Fruit fly (Drosophila melanogaster) whole organism, embryonic: ENCODE measurements around the gene CG34238.

Source experiments
- BEAF-32 ChIP-seq: fragments of 200-800 bp; sonication (Bioruptor generic); optimal IDR thresholded peaks from 3 replicates; lab custom pipeline; 2017; ENCODE audit warnings: missing biosample characterization, missing genetic modification characterization, mild to moderate bottlenecking, moderate library complexity, missing genetic modification reagents
- Blimp-1 ChIP-seq: fragments of 200-800 bp; sonication (Bioruptor generic); optimal IDR thresholded peaks from 3 replicates; lab custom pipeline; 2018; ENCODE audit warnings: missing biosample characterization, missing genetic modification characterization, mild to moderate bottlenecking, moderate library complexity, missing genetic modification reagents
- CG12104 ChIP-seq: fragments of 200-800 bp; sonication (Bioruptor generic); optimal IDR thresholded peaks from 3 replicates; lab custom pipeline; 2016; ENCODE audit warnings: missing biosample characterization, missing genetic modification characterization
- CG15011 ChIP-seq: fragments of 200-800 bp; sonication (Bioruptor generic); optimal IDR thresholded peaks from 3 replicates; lab custom pipeline; 2018; ENCODE audit warnings: missing biosample characterization, mild to moderate bottlenecking, missing genetic modification characterization
- CG16863 ChIP-seq: fragments of 200-800 bp; sonication (Bioruptor generic); optimal IDR thresholded peaks from 3 replicates; lab custom pipeline; 2016; ENCODE audit warnings: missing biosample characterization, missing genetic modification characterization
- CG17385 ChIP-seq: fragments of 200-800 bp; sonication (Bioruptor generic); optimal IDR thresholded peaks from 3 replicates; lab custom pipeline; 2018; ENCODE audit warnings: missing biosample characterization, mild to moderate bottlenecking, missing genetic modification characterization
- CG1832 ChIP-seq: fragments of 200-800 bp; sonication (Bioruptor generic); optimal IDR thresholded peaks from 2 replicates; lab custom pipeline; 2017; ENCODE audit warnings: missing biosample characterization, mild to moderate bottlenecking, missing genetic modification characterization, inconsistent platforms
- CG2129 ChIP-seq: fragments of 200-800 bp; sonication (Bioruptor generic); IDR thresholded peaks from 2 replicates; pipeline ENCODE4 v1.3.6; 2022; ENCODE audit warnings: missing biosample characterization, missing genetic modification characterization; ENCODE audit not compliant: partially characterized antibody
- CG2199 ChIP-seq: fragments of 200-800 bp; sonication (Bioruptor generic); IDR thresholded peaks from 3 replicates; pipeline ENCODE4 v1.3.6; 2022; ENCODE audit warnings: missing biosample characterization, missing genetic modification characterization
- CG34224 ChIP-seq: fragments of 200-800 bp; sonication (Bioruptor generic); IDR thresholded peaks from 3 replicates; pipeline ENCODE4 v1.3.6; 2022; ENCODE audit warnings: missing biosample characterization, missing genetic modification characterization; ENCODE audit not compliant: partially characterized antibody
- CG3726 ChIP-seq: fragments of 200-800 bp; sonication (Bioruptor generic); IDR thresholded peaks from 3 replicates; pipeline ENCODE4, ENCODE4 v1.3.6; 2022; ENCODE audit warnings: missing biosample characterization, missing genetic modification characterization
- CG3838 ChIP-seq: fragments of 200-800 bp; sonication (Bioruptor generic); optimal IDR thresholded peaks from 3 replicates; lab custom pipeline; 2016; ENCODE audit warnings: missing biosample characterization, missing genetic modification characterization
- CG4730 ChIP-seq: fragments of 200-800 bp; sonication (Bioruptor generic); IDR thresholded peaks from 2 replicates; pipeline ENCODE4 v1.3.6; 2022; ENCODE audit warnings: missing biosample characterization, missing genetic modification characterization
- Drgx ChIP-seq: fragments of 200-800 bp; sonication (Bioruptor generic); IDR thresholded peaks from 2 replicates; pipeline ENCODE4 v1.3.6; 2022; ENCODE audit warnings: missing biosample characterization, missing genetic modification characterization
- E2f2 ChIP-seq: fragments of 200-800 bp; sonication (Bioruptor generic); IDR thresholded peaks from 2 replicates; pipeline ENCODE4 v1.3.6; 2022; ENCODE audit warnings: missing biosample characterization, missing genetic modification characterization
- Fer3 ChIP-seq: fragments of 200-800 bp; sonication (Bioruptor generic); optimal IDR thresholded peaks from 2 replicates; lab custom pipeline; 2018; ENCODE audit warnings: missing biosample characterization, mild to moderate bottlenecking, missing genetic modification characterization, moderate library complexity
- H2.0 ChIP-seq: fragments of 200-800 bp; sonication (Bioruptor generic); IDR thresholded peaks from 2 replicates; pipeline ENCODE4 v1.3.6; 2022; ENCODE audit warnings: missing biosample characterization, missing genetic modification characterization
- HLH3B ChIP-seq: fragments of 200-800 bp; sonication (Bioruptor generic); IDR thresholded peaks from 2 replicates; pipeline ENCODE4 v1.3.6; 2022; ENCODE audit warnings: missing biosample characterization, missing genetic modification characterization
- HmgD ChIP-seq: fragments of 200-800 bp; sonication (Bioruptor generic); optimal IDR thresholded peaks from 3 replicates; lab custom pipeline; 2016; ENCODE audit warnings: missing biosample characterization, missing genetic modification characterization
- Max ChIP-seq: fragments of 200-800 bp; sonication (Bioruptor generic); optimal IDR thresholded peaks from 2 replicates; lab custom pipeline; 2016; ENCODE audit warnings: missing biosample characterization, mild to moderate bottlenecking, missing genetic modification characterization
- Med ChIP-seq: fragments of 200-800 bp; sonication (Bioruptor generic); peaks from one replicate; lab custom pipeline; 2016; ENCODE audit warnings: missing biosample characterization, missing genetic modification characterization, mild to moderate bottlenecking, inconsistent platforms, moderate library complexity
- Oli ChIP-seq: fragments of 200-800 bp; sonication (Bioruptor generic); optimal IDR thresholded peaks from 2 replicates; lab custom pipeline; 2018; ENCODE audit warnings: missing biosample characterization, mild to moderate bottlenecking, missing genetic modification characterization, moderate library complexity
- Spps ChIP-seq: fragments of 200-800 bp; sonication (Bioruptor generic); optimal IDR thresholded peaks from 2 replicates; lab custom pipeline; 2018; ENCODE audit warnings: missing biosample characterization, mild to moderate bottlenecking, missing genetic modification characterization
- Trl ChIP-seq, 3 experiments: fragments of >200 bp in 2 of 3; fragments of 200-800 bp in 1 of 3; sonication (Bioruptor generic) in 1 of 3; optimal IDR thresholded peaks; 2 replicates in 1 of 3; 3 replicates in 2 of 3; lab custom pipeline; 2016 to 2017; ENCODE audit warnings: missing biosample characterization in 1 of 3, missing genetic modification characterization in 1 of 3
- cg ChIP-seq: fragments of 200-800 bp; sonication (Bioruptor generic); optimal IDR thresholded peaks from 3 replicates; lab custom pipeline; 2019; ENCODE audit warnings: missing biosample characterization, mild to moderate bottlenecking, missing genetic modification characterization, moderate library complexity
- chinmo ChIP-seq: fragments of 200-800 bp; sonication (Bioruptor generic); IDR thresholded peaks from 4 replicates; pipeline ENCODE4 v1.3.6; 2022; ENCODE audit warnings: missing biosample characterization, missing genetic modification characterization; ENCODE audit not compliant: partially characterized antibody
- da ChIP-seq: fragments of 200-800 bp; sonication (Bioruptor generic); optimal IDR thresholded peaks from 2 replicates; lab custom pipeline; 2016; ENCODE audit warnings: missing biosample characterization, missing genetic modification characterization
- ftz-f1 ChIP-seq: fragments of 200-800 bp; sonication (Bioruptor generic); optimal IDR thresholded peaks from 2 replicates; lab custom pipeline; 2016; ENCODE audit warnings: missing biosample characterization, missing genetic modification characterization
- grn ChIP-seq: fragments of 200-800 bp; sonication (Bioruptor generic); optimal IDR thresholded peaks from 3 replicates; lab custom pipeline; 2017; ENCODE audit warnings: missing biosample characterization, missing genetic modification characterization
- lbe ChIP-seq: fragments of 200-800 bp; sonication (Bioruptor generic); optimal IDR thresholded peaks from 2 replicates; lab custom pipeline; 2016; ENCODE audit warnings: missing biosample characterization, mild to moderate bottlenecking, missing genetic modification characterization
- lov ChIP-seq, 2 experiments: fragments of 200-800 bp in 1 of 2; fragments of >200 bp in 1 of 2; sonication (Bioruptor generic) in 1 of 2; IDR thresholded peaks in 1 of 2; optimal IDR thresholded peaks in 1 of 2; 2 replicates in 1 of 2; 3 replicates in 1 of 2; pipeline versions ENCODE4 v1.3.6 to Lab custom; 2017 to 2022; ENCODE audit warnings: missing biosample characterization in 1 of 2, missing genetic modification characterization in 1 of 2
- nom ChIP-seq: fragments of 200-800 bp; sonication (Bioruptor generic); optimal IDR thresholded peaks from 2 replicates; lab custom pipeline; 2017; ENCODE audit warnings: missing biosample characterization, missing genetic modification characterization, mild to moderate bottlenecking, moderate library complexity, missing genetic modification reagents
- oc ChIP-seq: fragments of 200-800 bp; sonication (Bioruptor generic); optimal IDR thresholded peaks from 2 replicates; lab custom pipeline; 2018; ENCODE audit warnings: missing biosample characterization, mild to moderate bottlenecking, missing genetic modification characterization, moderate library complexity
- prd ChIP-seq, 3 experiments: fragments of >200 bp in 2 of 3; fragments of 200-800 bp in 1 of 3; sonication (Bioruptor generic) in 1 of 3; optimal IDR thresholded peaks in 2 of 3; IDR thresholded peaks in 1 of 3; 2 replicates in 2 of 3; 3 replicates in 1 of 3; pipeline versions ENCODE4 v1.3.6 to Lab custom; 2017 to 2022; ENCODE audit warnings: missing biosample characterization in 1 of 3, missing genetic modification characterization in 1 of 3
- psq ChIP-seq: fragments of 200-800 bp; sonication (Bioruptor generic); optimal IDR thresholded peaks from 2 replicates; lab custom pipeline; 2017; ENCODE audit warnings: missing biosample characterization, missing genetic modification characterization
- sc ChIP-seq, 3 experiments: fragments of >200 bp in 2 of 3; fragments of 200-800 bp in 1 of 3; sonication (Bioruptor generic) in 1 of 3; optimal IDR thresholded peaks; 2 replicates in 2 of 3; 3 replicates in 1 of 3; lab custom pipeline; 2017; ENCODE audit warnings: mild to moderate bottlenecking in 1 of 3, missing biosample characterization in 1 of 3, missing genetic modification characterization in 1 of 3, missing genetic modification reagents in 1 of 3
- sd ChIP-seq: fragments of 200-800 bp; sonication (Bioruptor generic); optimal IDR thresholded peaks from 3 replicates; lab custom pipeline; 2018; ENCODE audit warnings: missing biosample characterization, mild to moderate bottlenecking, missing genetic modification characterization, moderate library complexity
- so ChIP-seq: fragments of 200-800 bp; sonication (Bioruptor generic); IDR thresholded peaks from 3 replicates; pipeline ENCODE4 v1.3.6; 2022; ENCODE audit warnings: missing biosample characterization, missing genetic modification characterization
- sqz ChIP-seq: fragments of 200-800 bp; sonication (Bioruptor generic); optimal IDR thresholded peaks from 3 replicates; lab custom pipeline; 2018; ENCODE audit warnings: missing biosample characterization, mild to moderate bottlenecking, missing genetic modification characterization
- ssp ChIP-seq: fragments of 200-800 bp; sonication (Bioruptor generic); IDR thresholded peaks from 2 replicates; pipeline ENCODE4 v1.3.6; 2022; ENCODE audit warnings: missing biosample characterization, missing genetic modification characterization
- tll ChIP-seq, 2 experiments: fragments of 200-800 bp in 1 of 2; fragments of >200 bp in 1 of 2; sonication (Bioruptor generic) in 1 of 2; optimal IDR thresholded peaks; 2 replicates each; lab custom pipeline; 2017 to 2019; ENCODE audit warnings: missing biosample characterization in 2 of 2, missing genetic modification characterization in 2 of 2, mild to moderate bottlenecking in 1 of 2, moderate library complexity in 1 of 2
- tna ChIP-seq: fragments of 200-800 bp; sonication (Bioruptor generic); IDR thresholded peaks from 2 replicates; pipeline ENCODE4 v1.3.6; 2022; ENCODE audit warnings: missing biosample characterization, missing genetic modification characterization; ENCODE audit not compliant: partially characterized antibody
- vvl ChIP-seq: fragments of 200-800 bp; sonication (Bioruptor generic); IDR thresholded peaks from 2 replicates; pipeline ENCODE4 v1.3.6; 2022; ENCODE audit warnings: missing biosample characterization, missing genetic modification characterization

CG34238 gene

DNA sequence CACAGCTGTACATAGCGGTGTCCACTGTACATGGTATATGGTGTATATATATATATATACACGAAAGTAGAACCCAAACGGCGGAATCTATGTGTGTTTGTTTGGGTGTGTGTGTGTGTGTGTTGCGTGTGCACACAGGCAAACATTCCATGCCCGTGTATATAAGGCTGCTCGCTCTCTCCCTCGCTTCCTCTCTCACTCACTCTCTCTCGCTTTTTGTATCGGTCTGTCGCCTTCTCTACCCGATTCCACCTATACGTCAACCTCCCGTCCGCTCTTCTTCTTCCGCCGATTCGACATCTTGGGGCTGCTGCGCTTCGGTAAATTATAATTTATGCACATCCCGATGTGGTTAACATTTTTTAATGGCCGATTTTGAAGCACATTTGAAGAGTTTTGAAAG lies 47.8 kb downstream of the CG34238 start (continued):
- TF ChIP-seq prd (optimal IDR thresholded peaks at IDR 0.05; lab: Kevin White, UChicago) (no peak), prd (GFP tag; IDR thresholded peaks at IDR 0.05; lab: Robert Waterston, UW) (no peak), CG4730 (GFP tag; lab: Robert Waterston, UW) (no peak)

DNA sequence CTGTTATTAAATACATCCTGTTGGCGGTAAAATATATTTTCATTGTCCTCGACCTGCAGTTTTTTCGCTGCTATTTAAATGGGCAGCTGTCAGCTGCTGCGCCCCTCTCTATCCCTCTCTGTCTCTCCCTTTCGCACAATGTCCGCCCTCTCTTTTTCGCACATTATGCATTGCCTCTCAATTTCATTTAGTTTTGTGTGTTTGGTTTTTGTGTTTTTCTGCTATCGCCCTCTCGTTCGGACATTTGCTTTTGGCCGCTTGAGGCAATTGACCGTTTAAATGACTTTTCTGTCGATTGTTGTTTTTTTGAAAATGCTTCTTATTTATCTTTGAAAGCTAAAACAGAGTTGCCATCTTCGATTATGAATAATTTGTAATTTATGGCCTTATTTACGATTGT lies 48.6 kb downstream of the CG34238 start:
- TF ChIP-seq lov (optimal IDR thresholded peaks at IDR 0.05; lab: Kevin White, UChicago) = no peak
- no peak for TF ChIP-seq lov (GFP tag; IDR thresholded peaks at IDR 0.05; lab: Robert Waterston, UW)
- no peak for TF ChIP-seq BEAF-32
- TF ChIP-seq psq (GFP tag; lab: Kevin White, UChicago) = no peak
- TF ChIP-seq tll (GFP tag; optimal IDR thresholded peaks at IDR 0.05; lab: Kevin White, UChicago) = peak in 1 of 2 experiments; percentile 57
- no peak for TF ChIP-seq ftz-f1
- TF ChIP-seq CG1832 (GFP tag; lab: Kevin White, UChicago) = peak; percentile 54
- TF ChIP-seq CG2199 (GFP tag; lab: Robert Waterston, UW) = peak; percentile 73; the same call in 1 of the 3 replicates
- no peak for TF ChIP-seq Oli (tag; lab: Kevin White, UChicago)
- no peak for TF ChIP-seq HmgD (GFP tag; lab: Kevin White, UChicago)
- TF ChIP-seq ssp (GFP tag; lab: Robert Waterston, UW) = no peak
- peak in 1 of 2 experiments; percentile 0 for TF ChIP-seq Trl (optimal IDR thresholded peaks at IDR 0.05; lab: Kevin White, UChicago)
- TF ChIP-seq Trl (GFP tag; optimal IDR thresholded peaks at IDR 0.05; lab: Kevin White, UChicago) = no peak
- no peak for TF ChIP-seq oc (tag; lab: Kevin White, UChicago)
- TF ChIP-seq HLH3B (GFP tag; lab: Robert Waterston, UW) = no peak
- TF ChIP-seq vvl = peak; percentile 19; the same call in 1 of the 2 replicates
- no peak for TF ChIP-seq CG2129 (GFP tag; lab: Robert Waterston, UW)
- no peak for TF ChIP-seq CG16863 (GFP tag; lab: Kevin White, UChicago)
- TF ChIP-seq chinmo (GFP tag; lab: Robert Waterston, UW) = peak; percentile 69; the same call in 1 of the 4 replicates
- TF ChIP-seq CG3726 (GFP tag; lab: Robert Waterston, UW) = no peak
- TF ChIP-seq E2f2 (GFP tag; lab: Robert Waterston, UW) = no peak
- no peak for TF ChIP-seq CG3838 (GFP tag; lab: Kevin White, UChicago)
- no peak for TF ChIP-seq sc (optimal IDR thresholded peaks at IDR 0.05; lab: Kevin White, UChicago)
- TF ChIP-seq sc (GFP tag; optimal IDR thresholded peaks at IDR 0.05; lab: Kevin White, UChicago) = no peak
- TF ChIP-seq Blimp-1 (GFP tag; lab: Kevin White, UChicago) = peak; percentile 10
- no peak for TF ChIP-seq tna (GFP tag; lab: Robert Waterston, UW)
- TF ChIP-seq Fer3 (tag; lab: Kevin White, UChicago) = no peak
- TF ChIP-seq H2.0 = 0 out of 2 replicates have a peak, but pooled peaks have one; percentile 16
- no peak for TF ChIP-seq CG12104 (GFP tag; lab: Kevin White, UChicago)
- no peak for TF ChIP-seq Spps
- peak; percentile 3 for TF ChIP-seq da

DNA sequence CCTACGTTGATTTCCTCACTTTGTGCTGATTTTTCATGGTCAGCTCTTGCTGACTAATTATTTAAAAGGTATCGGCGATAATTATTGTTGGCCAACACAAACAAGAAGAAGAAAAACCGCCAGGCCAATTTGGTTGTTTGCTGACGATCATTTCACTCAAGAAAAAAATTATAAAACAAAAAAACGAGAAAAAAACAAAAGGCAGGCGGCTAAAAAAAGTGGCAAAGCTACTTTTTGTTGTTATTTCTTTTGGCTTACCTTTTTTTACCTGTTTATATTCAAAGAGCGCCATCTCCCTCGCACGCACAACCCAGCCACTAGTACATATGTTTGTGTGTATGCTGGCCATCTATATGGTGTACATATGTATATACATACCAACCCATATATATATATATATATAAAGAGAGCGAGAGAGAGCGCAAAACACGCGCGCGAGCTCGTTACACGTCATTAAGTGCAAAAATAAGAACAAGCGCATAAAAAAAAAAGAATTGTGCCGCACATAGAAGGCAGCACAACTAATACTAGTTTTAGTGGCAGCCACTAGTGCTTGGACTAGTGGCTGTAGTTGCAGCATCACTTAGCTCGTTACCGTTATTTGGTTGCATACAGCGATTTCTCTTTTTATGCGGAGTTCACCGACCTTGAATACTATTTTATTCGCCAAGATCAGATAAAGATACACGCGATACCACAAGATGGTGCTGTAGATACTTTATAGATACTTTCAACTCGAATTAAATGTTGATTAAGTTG lies 49.5 kb downstream of the CG34238 start:
- no peak for TF ChIP-seq CG15011
- peak; percentile 96 for TF ChIP-seq sqz
- TF ChIP-seq cg (GFP tag; lab: Kevin White, UChicago) = peak; percentile 35
- peak; percentile 40 for TF ChIP-seq CG17385 (GFP tag; lab: Kevin White, UChicago)
- peak; percentile 12 for TF ChIP-seq sd (tag; lab: Kevin White, UChicago)
- 0 out of 3 replicates have a peak, but pooled peaks have one; percentile 61 for TF ChIP-seq CG2199 (GFP tag; lab: Robert Waterston, UW)
- TF ChIP-seq chinmo (GFP tag; lab: Robert Waterston, UW) = peak; percentile 70; the same call in 1 of the 4 replicates
- 0 out of 3 replicates have a peak, but pooled peaks have one; percentile 55 for TF ChIP-seq so (GFP tag; lab: Robert Waterston, UW)
- peak; percentile 27 for TF ChIP-seq Med (GFP tag; lab: Kevin White, UChicago)
- peak in 1 of 2 experiments; percentile 12 for TF ChIP-seq Trl (optimal IDR thresholded peaks at IDR 0.05; lab: Kevin White, UChicago)
- no peak for TF ChIP-seq Trl (GFP tag; optimal IDR thresholded peaks at IDR 0.05; lab: Kevin White, UChicago)
- peak; percentile 18 for TF ChIP-seq lbe (GFP tag; lab: Kevin White, UChicago)
- TF ChIP-seq Max (GFP tag; lab: Kevin White, UChicago) = no peak
- TF ChIP-seq Drgx (GFP tag; lab: Robert Waterston, UW) = peak; percentile 84
- peak; percentile 38 for TF ChIP-seq grn (GFP tag; lab: Kevin White, UChicago)
- TF ChIP-seq CG34224 (GFP tag; lab: Robert Waterston, UW) = 0 out of 3 replicates have a peak, but pooled peaks have one; percentile 13
- peak; percentile 97 for TF ChIP-seq nom
